Fruit fly (Drosophila melanogaster): ENCODE data around the gene Flacc.

Gene Flacc

dm6 chrX:18857916-18858315, 35.5 kb downstream of the Flacc start, which contains the start of gene Usp39 (continued):
- TF ChIP-seq schlank (tag; optimal IDR thresholded peaks at IDR 0.05) (no peak), gfzf (GFP tag; optimal IDR thresholded peaks at IDR 0.05) (peak; percentile 15), CG1832 (GFP tag; optimal IDR thresholded peaks at IDR 0.05) (no peak), Doc2 (GFP tag; IDR thresholded peaks at IDR 0.05) (no peak), Dp (GFP tag; optimal IDR thresholded peaks at IDR 0.05) (peak; percentile 5), Scr (GFP tag; IDR thresholded peaks at IDR 0.05; ENCODE audit: partially characterized antibody) (peak; percentile 56), CG11456 (GFP tag; IDR thresholded peaks at IDR 0.05) (peak; percentile 46; the same call in 1 of the 3 replicates), MESR4 (GFP tag; optimal IDR thresholded peaks at IDR 0.05) (peak; percentile 26), CG34224 (GFP tag; IDR thresholded peaks at IDR 0.05; ENCODE audit: partially characterized antibody) (peak; percentile 56), CG14667 (GFP tag; IDR thresholded peaks at IDR 0.05) (no peak), chm (GFP tag; IDR thresholded peaks at IDR 0.05) (no peak), amos (GFP tag; IDR thresholded peaks at IDR 0.05; ENCODE audit: partially characterized antibody) (peak; percentile 63), CG15269 (tag; optimal IDR thresholded peaks at IDR 0.05) (no peak), gem (tag; optimal IDR thresholded peaks at IDR 0.05) (peak; percentile 68), CG8089 (GFP tag; optimal IDR thresholded peaks at IDR 0.05) (no peak), Hr51 (GFP tag; optimal IDR thresholded peaks at IDR 0.05) (peak in 1 of 2 experiments; percentile 38), CG30020 (tag; optimal IDR thresholded peaks at IDR 0.05) (peak; percentile 91), CG12219 (GFP tag; optimal IDR thresholded peaks at IDR 0.05) (no peak), wdn (GFP tag; IDR thresholded peaks at IDR 0.05) (no peak), Dll (GFP tag; IDR thresholded peaks at IDR 0.05; ENCODE audit: partially characterized antibody) (peak; percentile 54), phol (tag; optimal IDR thresholded peaks at IDR 0.05) (peak; percentile 55), her (GFP tag; optimal IDR thresholded peaks at IDR 0.05) (no peak), zen2 (GFP tag; IDR thresholded peaks at IDR 0.05; ENCODE audit: partially characterized antibody) (peak; percentile 12; the same call in 1 of the 3 replicates), CG31388 (GFP tag; optimal IDR thresholded peaks at IDR 0.05) (no peak), CG17612 (GFP tag; IDR thresholded peaks at IDR 0.05) (no peak), BEAF-32 (GFP tag; optimal IDR thresholded peaks at IDR 0.05) (peak; percentile 61), YL-1 (GFP tag; optimal IDR thresholded peaks at IDR 0.05) (peak; percentile 35), CG10565 (GFP tag; optimal IDR thresholded peaks at IDR 0.05) (no peak), CG12391 (tag; optimal IDR thresholded peaks at IDR 0.05) (peak; percentile 62), CG13287 (GFP tag; IDR thresholded peaks at IDR 0.05; ENCODE audit: partially characterized antibody) (peak; percentile 53), unpg (GFP tag; optimal IDR thresholded peaks at IDR 0.05) (peak; percentile 33), CG10462 (GFP tag; optimal IDR thresholded peaks at IDR 0.05) (no peak), CG7963 (GFP tag; IDR thresholded peaks at IDR 0.05; ENCODE audit: partially characterized antibody) (peak; percentile 69), gcm (GFP tag; optimal IDR thresholded peaks at IDR 0.05) (no peak), CG30403 (GFP tag; optimal IDR thresholded peaks at IDR 0.05) (peak; percentile 50), CG11560 (tag; IDR thresholded peaks at IDR 0.05) (peak; percentile 26; the same call in 1 of the 3 replicates), zen (tag; optimal IDR thresholded peaks at IDR 0.05) (peak; percentile 27), crc (GFP tag; optimal IDR thresholded peaks at IDR 0.05) (no peak), NC2β (GFP tag; optimal IDR thresholded peaks at IDR 0.05) (no peak), CG17568 (GFP tag; optimal IDR thresholded peaks at IDR 0.05) (no peak), CG10654 (GFP tag; optimal IDR thresholded peaks at IDR 0.05) (no peak), stwl (tag; optimal IDR thresholded peaks at IDR 0.05) (peak; percentile 78), pzg (GFP tag; optimal IDR thresholded peaks at IDR 0.05) (peak; percentile 49), CrebB (tag; optimal IDR thresholded peaks at IDR 0.05) (no peak), lmd (GFP tag; IDR thresholded peaks at IDR 0.05) (peak; percentile 36; the same call in 1 of the 2 replicates), tna (GFP tag; IDR thresholded peaks at IDR 0.05; ENCODE audit: partially characterized antibody) (no peak), cg (GFP tag; optimal IDR thresholded peaks at IDR 0.05) (no peak), ken (GFP tag; IDR thresholded peaks at IDR 0.05) (no peak), gcm2 (GFP tag; optimal IDR thresholded peaks at IDR 0.05) (no peak)
